Worm (Caenorhabditis elegans) whole organism, L3 larva: ENCODE results near the gene natb-1.

Experiments
- ama-1 ChIP-seq: fragments of 150-350 bp; optimal IDR thresholded peaks from 2 replicates; lab custom pipeline; 2018
- nhr-12 ChIP-seq: fragments of 150-350 bp; optimal IDR thresholded peaks from 2 replicates; lab custom pipeline; 2014; ENCODE audit warnings: missing biosample characterization, missing genetic modification characterization
- nhr-25 ChIP-seq: sonication (generic microtip); optimal IDR thresholded peaks from 2 replicates; lab custom pipeline; 2017; ENCODE audit warnings: missing biosample characterization, missing genetic modification characterization
- nhr-28 ChIP-seq: fragments of 150-350 bp; optimal IDR thresholded peaks from 2 replicates; lab custom pipeline; 2014; ENCODE audit warnings: missing biosample characterization, missing genetic modification characterization
- nhr-76 ChIP-seq: fragments of 150-350 bp; sonication (generic microtip); optimal IDR thresholded peaks from 5 replicates; lab custom pipeline; 2014; ENCODE audit warnings: missing biosample characterization, missing genetic modification characterization

- TF ChIP-seq nhr-76 (tag; lab: Kevin White, UChicago) = no peak
- no peak for TF ChIP-seq ama-1 (lab: Kevin White, UChicago)
- no peak for TF ChIP-seq nhr-25 (tag; lab: Kevin White, UChicago)
- TF ChIP-seq nhr-12 (tag; lab: Kevin White, UChicago) = no peak
- no peak for TF ChIP-seq nhr-28 (tag; lab: Kevin White, UChicago)
Observed at ce11 chrV:7958740-7959320, 24.4 kb downstream of the natb-1 start, which contains the start of the genes clec-217 and F26D11.2.
